Worm (Caenorhabditis elegans): ENCODE data around the gene T25D3.3.
A peak's percentile ranks its signal among the peaks of the same experiment; 100 is the strongest.

The T25D3.3 gene

DNA sequence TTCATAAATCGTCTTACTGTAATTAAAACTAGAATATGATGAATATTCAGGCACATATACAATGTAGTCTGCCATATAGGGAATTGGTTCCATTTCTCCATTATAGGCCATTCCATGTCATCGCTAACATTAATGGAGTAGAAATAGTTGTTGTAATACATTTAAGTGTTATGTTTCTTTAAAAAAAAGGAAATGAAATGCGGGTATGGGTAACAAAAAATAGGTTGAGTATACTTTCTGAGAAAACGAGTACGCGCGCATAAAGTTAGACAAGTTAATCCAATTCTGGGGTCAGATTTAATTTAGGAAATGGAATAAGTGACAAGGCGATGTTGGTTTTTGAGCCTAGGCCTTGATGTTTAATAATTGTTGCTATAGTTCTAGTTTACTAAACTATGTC lies 21.3 kb downstream of the T25D3.3 start, which contains the start of gene T01D1.7:
TSS of gene T01D1.7 (minus strand) at position 101 of the 400 bp plus-strand sequence.
- TF ChIP-seq arid-1 (GFP tag; conservative IDR thresholded peaks at IDR 0.05) (no peak), unc-62 (GFP tag; optimal IDR thresholded peaks at IDR 0.05 in 1 of 2) (peak in 1 of 2 experiments; percentile 46), unc-62 (tag; optimal IDR thresholded peaks at IDR 0.05) (no peak)

DNA sequence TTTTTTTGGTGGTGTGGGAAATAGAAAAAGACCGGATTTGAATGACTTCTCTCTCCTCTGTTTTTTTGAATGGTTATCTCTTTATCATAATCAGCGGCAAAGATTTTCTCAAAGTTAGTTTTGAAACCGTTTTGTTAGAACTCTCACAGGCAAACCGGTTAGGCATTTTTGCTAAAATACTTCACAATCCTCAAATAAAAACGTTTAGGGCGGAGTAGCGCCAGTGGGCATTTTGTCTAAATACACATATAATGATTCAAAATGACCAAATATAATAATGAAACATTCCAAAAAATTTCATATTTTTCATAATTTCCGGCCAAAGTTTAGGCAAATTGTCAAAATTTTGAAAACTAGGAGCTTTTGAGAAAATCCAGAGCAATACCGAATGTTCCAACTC lies 23.5 kb downstream of the T25D3.3 start, which contains the start of gene T01D1.3:
TSS of gene T01D1.3 (minus strand) at position 101 of the 400 bp plus-strand sequence.
- TF ChIP-seq set-16 (GFP tag; IDR thresholded peaks at IDR 0.05): no peak
- no peak for TF ChIP-seq ceh-28 (tag; optimal IDR thresholded peaks at IDR 0.05)
- TF ChIP-seq unc-62 (GFP tag; optimal IDR thresholded peaks at IDR 0.05 in 1 of 2): peak in 1 of 2 experiments; percentile 21
- TF ChIP-seq unc-62 (tag; optimal IDR thresholded peaks at IDR 0.05): no peak

DNA sequence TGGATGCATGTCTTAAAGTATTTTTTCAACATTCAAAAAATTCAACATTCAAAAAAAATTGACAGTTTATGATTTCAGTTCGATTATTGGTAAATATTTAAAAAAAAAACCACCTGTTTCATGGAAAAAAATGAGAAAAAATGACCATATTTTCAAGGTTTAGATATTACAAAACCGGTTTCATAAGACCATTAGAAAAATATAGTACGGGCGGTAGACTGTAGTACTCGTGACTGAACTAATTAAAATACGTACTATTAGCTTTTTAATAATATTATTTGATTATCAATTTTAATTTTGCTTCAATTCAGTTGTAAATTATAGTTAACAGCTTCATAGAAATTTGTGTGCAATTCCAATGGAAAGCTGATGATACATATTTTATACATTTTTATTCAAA lies 24.2 kb downstream of the T25D3.3 start:
- no peak for TF ChIP-seq Y105C5A.15 (GFP tag; IDR thresholded peaks at IDR 0.05)
- TF ChIP-seq egl-43 (GFP tag; IDR thresholded peaks at IDR 0.05): no peak
- TF ChIP-seq F49E8.2 (tag; optimal IDR thresholded peaks at IDR 0.05; ENCODE audit: borderline replicate concordance): no peak
- no peak for TF ChIP-seq unc-39 (tag; optimal IDR thresholded peaks at IDR 0.05)
- no peak for TF ChIP-seq cey-2 (tag; optimal IDR thresholded peaks at IDR 0.05; ENCODE audit: borderline replicate concordance, insufficient read depth)
- TF ChIP-seq set-16 (GFP tag; IDR thresholded peaks at IDR 0.05): no peak
- no peak for TF ChIP-seq lsy-2 (tag; optimal IDR thresholded peaks at IDR 0.05)

DNA sequence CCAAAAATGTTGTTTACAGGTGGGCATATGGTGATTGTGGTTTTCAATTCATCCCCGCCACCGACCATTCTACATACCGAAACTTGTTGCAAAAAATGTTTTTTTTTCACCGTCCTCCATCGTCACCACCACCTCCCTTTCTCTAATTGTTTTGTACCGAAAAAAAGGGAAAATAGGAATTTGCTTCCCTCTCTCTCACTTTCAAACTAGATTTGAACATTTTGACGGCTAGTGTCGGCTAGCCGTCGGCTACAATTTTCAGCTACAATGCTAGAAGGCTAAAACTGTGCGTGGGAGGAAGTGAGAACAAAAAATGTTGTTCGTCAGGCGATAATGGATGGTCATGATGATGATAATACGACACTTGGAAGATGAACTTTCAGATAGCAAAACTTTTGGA lies 25.8 kb downstream of the T25D3.3 start:
- TF ChIP-seq saeg-2 (GFP tag; IDR thresholded peaks at IDR 0.05) (no peak), vab-7 (GFP tag; IDR thresholded peaks at IDR 0.05) (no peak), fkh-10 (GFP tag; optimal IDR thresholded peaks at IDR 0.05) (no peak), aha-1 (tag) (peak; percentile 47), hlh-11 (tag; optimal IDR thresholded peaks at IDR 0.05) (peak; percentile 14), lir-3 (tag; optimal IDR thresholded peaks at IDR 0.05) (no peak), F26F4.8 (GFP tag; conservative IDR thresholded peaks at IDR 0.05) (no peak), nhr-28 (tag; optimal IDR thresholded peaks at IDR 0.05) (peak; percentile 82), jun-1 (tag; optimal IDR thresholded peaks at IDR 0.05) (no peak), dmd-6 (GFP tag; IDR thresholded peaks at IDR 0.05) (no peak), zag-1 (tag; optimal IDR thresholded peaks at IDR 0.05) (no peak), mdl-1 (tag; optimal IDR thresholded peaks at IDR 0.05) (no peak), Y48G9A.11 (GFP tag; IDR thresholded peaks at IDR 0.05) (no peak), egl-43 (GFP tag; IDR thresholded peaks at IDR 0.05) (no peak), sdz-12 (GFP tag; optimal IDR thresholded peaks at IDR 0.05) (no peak)

DNA sequence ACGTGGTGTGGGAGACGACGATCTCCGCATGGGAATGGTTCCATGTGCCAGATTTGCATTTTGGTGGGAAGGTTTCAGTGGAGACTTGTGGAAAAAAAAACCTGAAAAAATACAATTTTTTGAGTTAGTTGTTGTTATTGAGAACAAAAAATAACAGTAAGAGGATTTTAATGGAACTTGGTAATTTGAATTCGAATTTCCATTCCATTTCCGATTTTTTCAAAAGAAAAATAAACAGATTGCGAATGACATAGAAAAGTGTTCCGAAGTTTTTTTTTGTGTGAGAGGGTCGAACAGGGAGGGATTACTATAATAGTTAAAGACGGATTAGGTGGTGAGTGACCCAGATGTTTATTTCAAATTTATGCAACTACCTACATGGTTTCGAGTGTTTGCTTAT lies 26.6 kb downstream of the T25D3.3 start, which contains the start of gene T01D1.4:
TSS of gene T01D1.4 (minus strand) at position 101 of the 400 bp plus-strand sequence.
- no peak for TF ChIP-seq ctbp-1 (GFP tag; IDR thresholded peaks at IDR 0.05)
- TF ChIP-seq egl-43 (GFP tag; IDR thresholded peaks at IDR 0.05): no peak
- TF ChIP-seq dmd-9 (GFP tag; IDR thresholded peaks at IDR 0.05): no peak
- TF ChIP-seq aly-2 (tag; optimal IDR thresholded peaks at IDR 0.05): no peak
- TF ChIP-seq snpc-1.2 (GFP tag; IDR thresholded peaks at IDR 0.05): no peak
- TF ChIP-seq ceh-32 (tag; optimal IDR thresholded peaks at IDR 0.05; ENCODE audit: poor library complexity): no peak
- no peak for TF ChIP-seq T26A8.4 (GFP tag; IDR thresholded peaks at IDR 0.05)
- no peak for TF ChIP-seq madf-9 (GFP tag; conservative IDR thresholded peaks at IDR 0.05)
- no peak for TF ChIP-seq D1046.2 (GFP tag; IDR thresholded peaks at IDR 0.05)
- TF ChIP-seq duxl-1 (tag; optimal IDR thresholded peaks at IDR 0.05; ENCODE audit: poor library complexity): no peak
- TF ChIP-seq zip-2 (tag; optimal IDR thresholded peaks at IDR 0.05): no peak
- TF ChIP-seq nhr-76 (tag; optimal IDR thresholded peaks at IDR 0.05): no peak
- no peak for TF ChIP-seq ceh-82 (tag; optimal IDR thresholded peaks at IDR 0.05)
- TF ChIP-seq spr-1 (tag; optimal IDR thresholded peaks at IDR 0.05): no peak
- no peak for TF ChIP-seq nhr-102 (tag; optimal IDR thresholded peaks at IDR 0.05)
- TF ChIP-seq lsy-2 (tag; optimal IDR thresholded peaks at IDR 0.05): no peak
- TF ChIP-seq F44E2.7 (GFP tag; IDR thresholded peaks at IDR 0.05): no peak
- no peak for TF ChIP-seq dpl-1 (GFP tag; optimal IDR thresholded peaks at IDR 0.05)
- TF ChIP-seq lin-39 (tag; optimal IDR thresholded peaks at IDR 0.05): no peak

All from whole organism, L4 larva.